Worm (Caenorhabditis elegans): ENCODE data around the gene sptl-3.

ce11 chrV:13942082-13942481, 49.0 kb downstream of the sptl-3 start, which contains the start of gene dpr-1:
- TF ChIP-seq unc-39 (tag; optimal IDR thresholded peaks at IDR 0.05): no peak
- TF ChIP-seq flh-1 (GFP tag; optimal IDR thresholded peaks at IDR 0.05): no peak
- TF ChIP-seq nhr-237 (tag; optimal IDR thresholded peaks at IDR 0.05): no peak
- TF ChIP-seq blmp-1 (tag; optimal IDR thresholded peaks at IDR 0.05): no peak
